Worm (Caenorhabditis elegans) whole organism, L4/young adult: ENCODE results near the gene ucp-4.

Source experiments
- W03F9.2 ChIP-seq: fragments of 150-350 bp; optimal IDR thresholded peaks from 2 replicates; lab custom pipeline; 2014; ENCODE audit warnings: missing biosample characterization, missing genetic modification characterization
- dao-5 ChIP-seq: sonication (generic microtip); optimal IDR thresholded peaks from 2 replicates; lab custom pipeline; 2016; ENCODE audit warnings: missing genotype, missing genetic modification characterization, moderate library complexity, missing compliant biosample characterization
- him-1 ChIP-seq: sonication (generic microtip); optimal IDR thresholded peaks from 2 replicates; lab custom pipeline; 2016; ENCODE audit warnings: missing genotype, missing genetic modification reagents, missing genetic modification characterization, missing compliant biosample characterization

Gene ucp-4

DNA sequence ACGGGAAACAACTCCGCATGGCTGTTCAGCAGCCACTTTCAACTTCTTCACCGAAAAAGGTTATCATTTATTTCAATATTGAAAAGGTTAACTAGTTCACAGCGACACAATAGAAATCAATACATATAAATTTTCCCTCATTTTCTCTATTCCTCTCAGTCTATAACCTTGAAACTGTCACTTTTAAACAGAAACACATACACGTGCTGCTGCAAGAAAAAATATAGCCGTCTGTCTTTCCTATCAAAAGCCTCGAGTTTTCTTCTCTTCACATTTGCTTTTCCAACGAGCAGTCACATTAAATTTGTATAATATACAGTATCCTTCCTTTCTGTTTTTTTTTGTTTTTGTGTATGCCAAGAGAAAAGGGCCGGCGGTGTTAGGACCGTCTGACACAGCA lies 9.9 kb upstream of the ucp-4 start:
- TF ChIP-seq W03F9.2 (tag; lab: Kevin White, UChicago) (no peak), him-1 (no peak), dao-5 (tag; lab: Kevin White, UChicago) (no peak)

DNA sequence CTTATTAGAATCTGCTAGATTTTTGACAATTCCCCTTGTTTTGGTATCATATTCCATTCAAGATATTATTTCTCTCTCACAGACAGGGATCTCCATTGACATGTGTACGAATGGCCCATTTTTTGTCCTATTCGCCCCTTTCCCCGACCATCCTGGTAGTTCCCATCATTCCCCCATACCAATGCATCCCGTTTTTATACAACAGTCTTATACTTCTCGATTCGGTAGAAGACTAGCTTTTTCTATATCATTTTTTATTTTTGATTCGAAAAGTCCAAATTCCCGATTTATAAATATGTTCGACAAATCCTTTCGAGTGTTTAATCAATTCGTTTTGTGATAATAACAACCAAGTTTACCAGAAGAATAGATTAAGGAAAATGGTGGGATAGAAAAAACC lies 7.2 kb upstream of the ucp-4 start:
- peak; percentile 20 for TF ChIP-seq dao-5 (tag; lab: Kevin White, UChicago)
- TF ChIP-seq W03F9.2 (tag; lab: Kevin White, UChicago), result no peak
- TF ChIP-seq him-1, result no peak

DNA sequence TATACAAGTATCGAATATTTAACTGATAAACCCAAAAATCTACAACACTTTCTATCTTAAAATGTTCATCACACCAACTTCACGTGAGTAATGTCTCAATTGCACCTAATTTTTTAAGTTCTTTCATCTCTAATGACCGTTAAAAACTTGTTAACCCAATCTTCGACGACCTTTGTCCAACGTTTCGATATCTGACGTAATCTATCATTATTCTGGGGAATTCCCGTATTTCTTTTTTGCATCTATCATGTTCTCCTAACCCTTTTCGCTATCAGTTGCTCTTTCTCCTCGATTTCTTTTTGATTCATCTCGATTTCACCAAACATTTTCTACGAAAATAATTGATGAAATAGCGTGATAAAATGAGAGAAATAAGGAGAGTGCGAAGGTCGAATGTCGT lies 6.4 kb upstream of the ucp-4 start:
- TF ChIP-seq dao-5 (tag; lab: Kevin White, UChicago), result no peak

DNA sequence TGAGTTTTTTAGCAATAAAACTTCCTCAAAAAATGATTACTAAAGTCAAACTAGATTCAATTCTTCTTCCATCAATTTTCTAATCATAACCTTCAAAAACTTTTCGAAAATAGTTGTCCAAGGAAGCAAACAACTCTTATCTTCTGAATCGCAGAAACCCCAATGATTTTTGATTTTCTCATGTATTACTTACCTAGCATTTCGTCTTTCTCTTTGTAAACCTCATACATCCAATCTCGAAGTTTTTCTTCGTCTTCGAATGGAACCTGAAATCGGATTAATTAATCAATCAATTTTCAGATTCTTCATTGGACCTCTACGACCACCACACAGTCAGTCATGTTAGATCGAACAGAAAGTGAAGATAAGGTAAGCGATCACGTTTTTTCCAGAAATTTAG lies 5.4 kb upstream of the ucp-4 start, which contains the start of gene K07B1.4:
Gene K07B1.4 (plus strand): TSS at position 301 of the 400 bp plus-strand sequence.
- no peak for TF ChIP-seq W03F9.2 (tag; lab: Kevin White, UChicago)
- no peak for TF ChIP-seq him-1
- TF ChIP-seq dao-5 (tag; lab: Kevin White, UChicago), result no peak

DNA sequence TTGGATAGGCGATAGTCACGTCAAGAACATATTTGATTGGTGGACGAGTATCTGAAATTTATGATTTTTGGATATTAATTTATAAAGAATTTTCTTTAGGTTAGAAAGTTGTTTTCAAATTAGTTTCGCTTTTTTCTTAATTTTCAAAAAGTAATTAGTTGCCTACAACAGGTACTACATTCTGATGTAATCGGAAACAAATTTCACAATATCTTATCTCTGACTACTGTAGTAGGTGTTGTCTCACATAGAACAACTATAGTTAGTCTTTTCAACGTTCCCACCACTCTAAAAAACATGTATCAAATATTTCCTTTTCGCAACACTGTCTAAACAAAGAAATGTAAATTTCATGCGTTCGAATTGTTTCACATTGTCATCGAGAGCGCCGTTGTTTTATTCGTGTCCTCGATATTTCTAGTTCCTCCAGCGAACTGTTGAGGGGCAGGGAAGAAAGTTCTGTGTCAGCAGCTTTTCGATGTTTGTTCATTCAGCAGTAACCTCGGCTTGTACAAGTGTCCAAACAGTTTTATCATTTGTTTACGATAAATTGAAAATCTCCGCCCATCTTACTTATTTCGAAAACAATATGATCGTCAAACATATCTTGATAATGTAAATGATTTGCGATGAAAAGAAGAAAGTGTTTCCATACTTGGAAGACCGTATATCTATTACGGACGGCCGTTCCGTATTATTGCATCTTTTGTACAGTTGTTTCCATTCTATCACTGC lies 4.7 kb upstream of the ucp-4 start:
- TF ChIP-seq W03F9.2 (tag; lab: Kevin White, UChicago) (no peak), him-1 (no peak), dao-5 (tag; lab: Kevin White, UChicago) (no peak)

DNA sequence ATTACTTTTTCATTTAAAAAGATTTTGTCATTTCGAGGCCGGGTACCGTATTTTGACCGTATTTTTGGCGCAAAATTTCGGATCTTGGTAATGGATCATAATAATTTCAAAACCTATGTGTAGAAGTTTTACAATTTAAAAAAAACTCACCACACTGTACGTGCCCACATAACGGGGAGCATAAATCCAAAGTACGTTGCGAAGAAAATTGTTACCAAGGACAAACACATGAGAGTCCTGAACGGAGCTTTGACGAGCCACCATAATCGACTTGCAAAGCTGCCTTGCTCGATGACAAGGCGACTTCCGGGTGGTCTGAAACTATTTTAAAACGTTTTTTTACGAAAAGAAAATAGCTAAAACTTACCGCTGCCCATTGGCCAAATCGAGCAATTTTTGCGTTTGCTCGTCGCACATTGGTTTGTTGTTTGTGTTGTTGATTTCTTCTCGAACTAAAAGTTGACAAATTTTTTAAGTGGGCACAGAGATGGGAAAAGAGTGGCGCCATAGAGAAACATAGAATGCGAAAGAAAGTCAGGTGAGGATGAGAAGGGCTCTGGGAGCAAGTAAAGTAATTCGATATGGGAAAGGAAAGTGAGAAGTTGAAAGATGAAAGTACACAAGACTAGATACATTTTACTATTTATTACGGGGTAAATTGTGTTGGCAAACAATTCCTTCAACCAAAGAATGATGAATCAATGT lies 1.3 kb upstream of the ucp-4 start:
- TF ChIP-seq him-1, result no peak
- no peak for TF ChIP-seq dao-5 (tag; lab: Kevin White, UChicago)
- no peak for TF ChIP-seq W03F9.2 (tag; lab: Kevin White, UChicago)

DNA sequence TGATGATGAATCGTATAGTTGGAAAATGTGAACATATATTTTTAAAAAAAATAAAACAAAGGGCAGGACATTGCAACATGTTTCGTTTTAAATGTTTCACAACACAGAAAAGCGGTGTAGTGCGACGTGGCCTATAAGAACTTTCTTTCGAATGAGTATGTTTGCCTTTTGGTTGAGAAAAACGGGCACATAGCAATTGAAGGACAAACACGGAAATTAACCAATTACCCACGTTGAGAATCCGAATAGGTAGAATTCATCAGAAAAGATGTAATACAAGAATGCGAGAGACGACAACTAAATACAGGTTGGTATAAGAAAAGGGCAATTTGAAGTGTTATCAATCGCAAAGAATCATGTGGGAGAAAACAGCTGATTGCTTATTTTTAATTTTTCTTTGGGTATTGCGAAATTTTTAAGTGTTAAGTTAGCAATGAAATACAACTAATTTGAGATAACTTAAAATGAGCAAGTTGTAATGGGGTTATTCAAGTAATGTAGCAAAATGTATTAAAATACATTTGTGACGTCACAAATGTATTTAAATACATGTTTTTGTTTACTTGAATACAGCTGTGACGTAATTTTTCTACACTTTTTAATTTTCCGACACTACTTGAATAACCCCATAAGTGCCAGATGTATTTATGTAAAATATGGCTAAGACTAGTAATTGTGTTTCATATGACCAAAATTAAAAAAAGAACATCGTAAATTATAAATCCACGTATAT lies 616 bp upstream of the ucp-4 start, which contains the start of gene acl-14:
Gene acl-14 (minus strand): TSS at position 316 of the 733 bp plus-strand sequence.
- no peak for TF ChIP-seq dao-5 (tag; lab: Kevin White, UChicago)
- TF ChIP-seq W03F9.2 (tag; lab: Kevin White, UChicago), result no peak
- TF ChIP-seq him-1, result no peak

DNA sequence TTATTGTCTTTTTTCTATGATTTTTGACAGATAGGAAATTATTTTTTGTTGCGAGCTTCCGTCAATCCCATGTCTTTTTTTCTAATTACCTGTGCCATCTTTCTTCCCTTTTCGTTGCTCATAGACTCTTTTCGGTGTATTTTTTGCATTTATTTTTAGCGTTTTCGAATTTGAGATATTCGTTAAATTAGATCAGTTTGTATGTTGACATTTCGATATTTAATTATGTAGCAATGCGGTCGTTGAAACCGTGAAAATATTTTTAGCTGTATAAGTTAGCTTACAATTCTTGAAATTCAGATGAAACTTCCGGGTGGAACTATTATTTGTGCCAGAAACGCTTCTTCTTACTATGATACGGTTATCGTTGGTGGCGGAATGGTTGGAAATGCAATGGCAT lies 2.4 kb downstream of the ucp-4 start, which contains the start of gene coq-6:
Gene coq-6 (plus strand): TSS at position 301 of the 400 bp plus-strand sequence.
- no peak for TF ChIP-seq dao-5 (tag; lab: Kevin White, UChicago)

DNA sequence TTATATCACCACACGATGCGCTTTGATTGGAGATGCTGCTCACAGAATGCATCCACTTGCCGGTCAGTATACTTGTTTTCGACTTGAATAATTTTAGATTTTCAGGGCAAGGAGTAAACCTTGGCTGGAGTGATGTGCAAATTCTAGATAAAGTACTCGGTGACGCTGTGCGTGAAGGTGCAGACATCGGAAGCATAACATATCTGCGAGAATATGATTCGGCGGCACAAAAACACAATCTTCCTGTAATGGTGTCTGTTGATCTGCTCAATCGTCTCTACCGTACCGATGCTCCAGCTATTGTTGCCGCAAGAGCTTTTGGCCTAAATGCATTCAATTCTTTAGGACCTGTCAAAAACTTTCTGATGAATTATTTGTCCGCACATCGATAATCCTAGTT lies 4.4 kb downstream of the ucp-4 start:
- TF ChIP-seq dao-5 (tag; lab: Kevin White, UChicago) (no peak), him-1 (no peak), W03F9.2 (tag; lab: Kevin White, UChicago) (no peak)

DNA sequence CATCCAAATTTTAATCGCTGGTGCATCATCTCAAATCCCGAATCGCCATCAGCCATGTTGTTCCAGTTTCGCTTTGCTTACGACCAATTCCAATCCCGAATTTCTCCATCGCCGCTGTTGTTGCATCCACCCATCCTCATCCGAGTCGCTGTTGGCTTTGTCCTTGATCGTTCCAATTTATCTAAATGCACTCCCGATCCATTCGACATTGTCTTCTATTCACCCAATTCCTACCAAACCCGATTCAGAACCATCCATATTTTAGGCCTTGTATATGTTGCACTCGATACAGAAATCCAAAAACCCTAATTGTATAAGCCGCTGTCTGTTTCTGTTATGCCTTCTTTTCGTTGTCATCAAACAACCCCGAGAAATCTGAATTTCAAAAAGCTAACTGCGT lies 6.2 kb downstream of the ucp-4 start:
- no peak for TF ChIP-seq him-1
- TF ChIP-seq dao-5 (tag; lab: Kevin White, UChicago), result no peak
- TF ChIP-seq W03F9.2 (tag; lab: Kevin White, UChicago), result no peak

DNA sequence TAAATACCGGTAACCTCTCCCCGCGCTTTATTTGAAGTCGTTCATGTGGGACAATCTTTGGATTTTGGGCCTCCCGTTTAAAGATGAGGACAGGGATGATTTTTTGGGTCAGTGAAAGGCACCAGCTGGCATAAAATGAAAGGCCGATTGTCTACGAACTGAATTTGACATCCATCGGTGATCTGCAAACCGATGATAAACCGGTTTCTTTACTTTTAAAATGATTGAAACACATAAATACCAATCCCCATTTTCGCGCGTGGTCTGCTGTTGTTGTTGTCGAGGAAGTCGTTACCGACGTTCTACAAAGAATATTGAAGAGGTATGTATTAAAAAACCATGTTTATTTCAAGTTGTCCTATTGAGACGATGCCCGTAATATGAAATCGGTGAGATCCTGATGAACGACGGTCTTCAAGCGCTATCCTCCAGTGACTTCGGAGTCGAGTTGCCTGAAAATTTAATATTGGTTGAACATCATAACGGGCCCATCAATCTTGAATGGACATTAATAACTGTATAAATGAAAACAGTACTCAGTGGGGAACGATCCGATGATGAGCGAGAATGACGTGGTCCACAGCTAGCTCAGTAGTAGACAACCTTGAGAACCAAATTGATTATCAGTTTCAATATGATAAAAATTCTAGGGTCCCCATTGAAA lies 9.0 kb downstream of the ucp-4 start:
- TF ChIP-seq W03F9.2 (tag; lab: Kevin White, UChicago), result no peak
- no peak for TF ChIP-seq dao-5 (tag; lab: Kevin White, UChicago)
- no peak for TF ChIP-seq him-1

DNA sequence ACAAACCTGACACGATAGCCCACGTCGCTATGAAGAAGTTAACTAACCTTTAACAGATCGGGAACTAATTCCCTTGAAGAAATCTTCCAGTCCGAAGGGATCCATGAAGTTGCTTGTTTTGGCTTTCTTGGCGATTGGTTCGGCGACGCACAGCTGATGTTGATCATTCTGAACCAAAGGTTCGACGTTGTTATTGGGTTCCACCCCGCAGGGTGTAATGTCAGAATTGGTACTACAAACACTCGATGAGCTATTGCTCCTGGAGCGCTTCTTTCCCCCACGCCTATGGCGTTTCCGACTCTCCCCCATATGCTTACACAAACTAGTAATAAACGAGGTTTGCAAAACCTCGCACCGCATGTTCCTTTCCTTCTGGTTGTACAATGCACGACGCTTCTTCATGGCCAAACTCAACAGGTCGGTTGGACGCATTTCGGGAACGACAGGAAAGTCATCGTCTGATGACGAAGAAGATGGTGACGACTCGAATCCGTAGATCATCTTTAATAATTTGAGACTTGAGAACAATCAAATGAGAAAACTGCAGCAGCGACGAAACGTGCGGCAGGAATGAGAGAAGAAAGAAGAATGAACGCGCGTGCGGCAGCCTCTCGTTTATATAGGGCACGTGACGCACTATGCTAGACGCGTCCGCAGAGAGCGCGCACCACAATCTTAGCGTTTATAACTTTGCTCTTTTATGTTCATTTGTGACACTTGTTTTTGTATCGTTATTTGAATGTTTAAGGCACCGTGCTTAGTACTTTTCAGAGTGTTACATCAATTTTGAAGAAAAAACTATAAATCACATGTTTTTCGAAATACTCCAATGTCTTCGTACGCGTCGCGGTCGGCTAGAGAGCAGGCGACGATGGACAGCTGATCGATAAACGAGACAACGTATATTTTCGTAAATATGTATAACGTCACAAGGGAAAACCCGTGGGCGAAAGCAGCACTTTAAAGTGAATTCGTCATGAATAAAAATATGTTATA lies 9.8 kb downstream of the ucp-4 start, which contains the start of gene tos-1:
Gene tos-1 (minus strand): TSS at position 575 of the 996 bp plus-strand sequence.
- TF ChIP-seq him-1 (peak; percentile 96), W03F9.2 (tag; lab: Kevin White, UChicago) (peak; percentile 89), dao-5 (tag; lab: Kevin White, UChicago) (no peak)
